Worm (Caenorhabditis elegans): ENCODE data around the gene F21A3.3.

F21A3.3 gene

ce11 chrV:15563985-15564384, 46.5 kb downstream of the F21A3.3 start (continued):
- TF ChIP-seq nhr-67 (tag; optimal IDR thresholded peaks at IDR 0.05) = no peak
- no peak for TF ChIP-seq hmg-11 (tag; optimal IDR thresholded peaks at IDR 0.05)
- no peak for TF ChIP-seq nhr-28 (tag; optimal IDR thresholded peaks at IDR 0.05)
- no peak for TF ChIP-seq ceh-16 (tag; optimal IDR thresholded peaks at IDR 0.05)
- no peak for TF ChIP-seq fkh-10 (GFP tag; optimal IDR thresholded peaks at IDR 0.05)
- TF ChIP-seq mdl-1 (tag; optimal IDR thresholded peaks at IDR 0.05) = no peak
- no peak for TF ChIP-seq elt-1 (tag; optimal IDR thresholded peaks at IDR 0.05)
- TF ChIP-seq elt-3 (tag; optimal IDR thresholded peaks at IDR 0.05) = no peak
- TF ChIP-seq pha-4 (tag; optimal IDR thresholded peaks at IDR 0.05) = peak; percentile 66
- TF ChIP-seq nhr-23 (tag; optimal IDR thresholded peaks at IDR 0.05) = peak; percentile 31
- no peak for TF ChIP-seq aly-2 (tag; optimal IDR thresholded peaks at IDR 0.05)

- TF ChIP-seq lin-39 (tag; optimal IDR thresholded peaks at IDR 0.05) (peak; percentile 96), pqm-1 (tag; optimal IDR thresholded peaks at IDR 0.05) (peak; percentile 94), daf-12 (tag; optimal IDR thresholded peaks at IDR 0.05) (no peak), nhr-28 (tag; optimal IDR thresholded peaks at IDR 0.05) (no peak), ceh-82 (tag; optimal IDR thresholded peaks at IDR 0.05) (no peak), tbx-2 (tag; optimal IDR thresholded peaks at IDR 0.05) (no peak), sea-2 (GFP tag; optimal IDR thresholded peaks at IDR 0.05) (no peak), pha-4 (tag; optimal IDR thresholded peaks at IDR 0.05) (peak; percentile 87), zag-1 (tag; optimal IDR thresholded peaks at IDR 0.05) (no peak), snpc-4 (tag; optimal IDR thresholded peaks at IDR 0.05) (peak; percentile 82), ZK546.5 (tag; optimal IDR thresholded peaks at IDR 0.05) (no peak), hmg-11 (tag; optimal IDR thresholded peaks at IDR 0.05) (peak; percentile 57), ztf-11 (tag; optimal IDR thresholded peaks at IDR 0.05) (no peak), eor-1 (tag; optimal IDR thresholded peaks at IDR 0.05) (no peak), lsy-12 (tag; optimal IDR thresholded peaks at IDR 0.05) (no peak), nhr-12 (tag; optimal IDR thresholded peaks at IDR 0.05) (no peak), nhr-11 (tag; optimal IDR thresholded peaks at IDR 0.05) (peak; percentile 70), nhr-23 (tag; optimal IDR thresholded peaks at IDR 0.05) (no peak), nhr-77 (tag; optimal IDR thresholded peaks at IDR 0.05) (no peak), nhr-25 (tag; optimal IDR thresholded peaks at IDR 0.05) (no peak), skn-1 (tag; optimal IDR thresholded peaks at IDR 0.05) (no peak), nhr-67 (tag; optimal IDR thresholded peaks at IDR 0.05) (no peak), elt-2 (tag; optimal IDR thresholded peaks at IDR 0.05) (peak; percentile 78), elt-1 (tag; optimal IDR thresholded peaks at IDR 0.05) (peak; percentile 77), fos-1 (tag; optimal IDR thresholded peaks at IDR 0.05) (no peak), nhr-43 (tag; optimal IDR thresholded peaks at IDR 0.05; ENCODE audit: poor library complexity, severe bottlenecking) (peak; percentile 84), nfya-1 (tag; optimal IDR thresholded peaks at IDR 0.05; ENCODE audit: insufficient read depth) (peak; percentile 82), jun-1 (tag; optimal IDR thresholded peaks at IDR 0.05) (peak; percentile 85), elt-3 (tag; optimal IDR thresholded peaks at IDR 0.05) (no peak), ceh-9 (tag; optimal IDR thresholded peaks at IDR 0.05) (no peak), fkh-2 (tag; optimal IDR thresholded peaks at IDR 0.05) (no peak), lin-15B (tag; optimal IDR thresholded peaks at IDR 0.05) (peak; percentile 9), ama-1 (optimal IDR thresholded peaks at IDR 0.05) (peak; percentile 96), aly-2 (tag; optimal IDR thresholded peaks at IDR 0.05) (no peak), egl-5 (tag; optimal IDR thresholded peaks at IDR 0.05) (peak; percentile 86), unc-62 (GFP tag; optimal IDR thresholded peaks at IDR 0.05) (peak; percentile 19), mml-1 (tag; optimal IDR thresholded peaks at IDR 0.05) (no peak), fkh-10 (GFP tag; optimal IDR thresholded peaks at IDR 0.05) (no peak), mdl-1 (tag; optimal IDR thresholded peaks at IDR 0.05) (peak; percentile 82), unc-39 (tag; optimal IDR thresholded peaks at IDR 0.05) (no peak), ceh-28 (tag; optimal IDR thresholded peaks at IDR 0.05) (peak; percentile 40), ztf-4 (tag; optimal IDR thresholded peaks at IDR 0.05) (no peak), nhr-237 (tag; optimal IDR thresholded peaks at IDR 0.05) (no peak), R02D3.7 (tag; optimal IDR thresholded peaks at IDR 0.05) (no peak), ceh-16 (tag; optimal IDR thresholded peaks at IDR 0.05) (no peak), egl-27 (tag; optimal IDR thresholded peaks at IDR 0.05) (no peak), nhr-76 (tag; optimal IDR thresholded peaks at IDR 0.05) (no peak)
Observed at ce11 chrV:15566511-15567178, 49.1 kb downstream of the F21A3.3 start.

Measured in whole organism, L3 larva.